Fruit fly (Drosophila melanogaster): ENCODE data around the gene CG43231.

CG43231 gene

DNA sequence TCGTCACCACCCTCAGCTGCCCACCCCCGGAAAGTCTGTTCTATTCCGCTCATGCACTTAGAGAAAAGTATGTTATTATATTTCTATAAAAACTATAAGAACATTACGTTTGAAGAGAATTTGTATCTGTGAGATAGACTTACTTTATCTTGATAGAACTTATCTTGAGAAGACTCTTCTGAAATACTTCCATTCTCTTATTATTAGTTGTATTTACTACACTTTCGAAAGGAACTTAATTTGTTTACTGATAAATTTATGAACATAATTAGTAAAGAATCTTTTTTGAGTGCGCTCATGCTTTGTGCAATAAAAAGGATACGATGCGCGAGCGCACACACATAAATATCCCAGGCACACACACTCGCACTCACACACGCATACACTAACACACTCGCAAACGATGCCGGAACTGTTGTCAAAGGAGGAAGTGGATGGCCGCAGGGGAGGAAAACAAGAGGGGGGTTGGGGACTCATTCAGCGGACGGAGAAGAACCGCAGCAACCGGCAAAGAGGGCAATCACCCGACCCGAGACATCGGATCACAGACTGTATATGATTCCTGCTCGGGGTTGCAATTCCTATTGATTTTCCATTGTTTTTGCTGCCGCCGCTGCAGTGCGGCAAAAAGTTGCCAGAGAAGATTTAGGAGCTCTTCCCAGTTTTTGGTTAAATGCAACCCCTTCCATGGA lies 42.8 kb downstream of the CG43231 start (continued):
- TF ChIP-seq CrebB (tag; optimal IDR thresholded peaks at IDR 0.05) (no peak), Hr39 (optimal IDR thresholded peaks at IDR 0.05) (no peak), CG11504 (tag; optimal IDR thresholded peaks at IDR 0.05) (peak; percentile 53), CG4617 (GFP tag; optimal IDR thresholded peaks at IDR 0.05; ENCODE audit: borderline replicate concordance) (no peak), pzg (GFP tag; optimal IDR thresholded peaks at IDR 0.05) (no peak), CG11085 (GFP tag; IDR thresholded peaks at IDR 0.05) (no peak), gro (GFP tag; optimal IDR thresholded peaks at IDR 0.05) (no peak), Myb (GFP tag; optimal IDR thresholded peaks at IDR 0.05) (no peak), psq (GFP tag; optimal IDR thresholded peaks at IDR 0.05) (no peak), gem (tag; optimal IDR thresholded peaks at IDR 0.05) (peak; percentile 75), Sry-δ (GFP tag; optimal IDR thresholded peaks at IDR 0.05) (no peak), CG6254 (GFP tag; optimal IDR thresholded peaks at IDR 0.05) (peak; percentile 9), CG5953 (GFP tag; IDR thresholded peaks at IDR 0.05) (no peak), Vsx1 (GFP tag; optimal IDR thresholded peaks at IDR 0.05) (no peak), Ravus (GFP tag; IDR thresholded peaks at IDR 0.05) (no peak), CG2116 (GFP tag; optimal IDR thresholded peaks at IDR 0.05) (no peak), pum (GFP tag; optimal IDR thresholded peaks at IDR 0.05) (no peak), Scr (GFP tag; IDR thresholded peaks at IDR 0.05; ENCODE audit: partially characterized antibody) (no peak), chm (GFP tag; IDR thresholded peaks at IDR 0.05) (peak; percentile 10; the same call in 1 of the 2 replicates), Gug (GFP tag; IDR thresholded peaks at IDR 0.05) (no peak), pan (optimal IDR thresholded peaks at IDR 0.05) (no peak), pan (GFP tag; optimal IDR thresholded peaks at IDR 0.05 in 1 of 2, IDR thresholded peaks at IDR 0.05 in 1 of 2) (no peak), Oaz (GFP tag; IDR thresholded peaks at IDR 0.05) (no peak), CG10959 (GFP tag; IDR thresholded peaks at IDR 0.05) (no peak), vnd (GFP tag; IDR thresholded peaks at IDR 0.05; ENCODE audit: partially characterized antibody) (no peak), CG10209 (GFP tag; optimal IDR thresholded peaks at IDR 0.05) (peak; percentile 10), Adf1 (GFP tag; IDR thresholded peaks at IDR 0.05) (no peak), sna (GFP tag; IDR thresholded peaks at IDR 0.05; ENCODE audit: partially characterized antibody) (no peak), CG30020 (tag; optimal IDR thresholded peaks at IDR 0.05) (peak; percentile 17), btn (GFP tag; optimal IDR thresholded peaks at IDR 0.05) (no peak), tna (GFP tag; IDR thresholded peaks at IDR 0.05; ENCODE audit: partially characterized antibody) (no peak), Pdp1 (GFP tag; optimal IDR thresholded peaks at IDR 0.05) (no peak), da (GFP tag; optimal IDR thresholded peaks at IDR 0.05) (no peak), CG18476 (GFP tag; optimal IDR thresholded peaks at IDR 0.05) (no peak), hth (optimal IDR thresholded peaks at IDR 0.05) (no peak), CG10462 (GFP tag; optimal IDR thresholded peaks at IDR 0.05) (no peak), odd (GFP tag; optimal IDR thresholded peaks at IDR 0.05) (no peak), ind (GFP tag; optimal IDR thresholded peaks at IDR 0.05) (no peak), CG6683 (GFP tag; optimal IDR thresholded peaks at IDR 0.05) (no peak), Antp (GFP tag; optimal IDR thresholded peaks at IDR 0.05) (no peak), onecut (GFP tag; IDR thresholded peaks at IDR 0.05) (peak; percentile 36; the same call in 1 of the 2 replicates), jumu (GFP tag; optimal IDR thresholded peaks at IDR 0.05) (no peak), CG9932 (GFP tag; IDR thresholded peaks at IDR 0.05) (no peak), jigr1 (GFP tag; IDR thresholded peaks at IDR 0.05) (no peak), phol (tag; optimal IDR thresholded peaks at IDR 0.05) (peak; percentile 56), Dip3 (GFP tag; optimal IDR thresholded peaks at IDR 0.05) (no peak), CG18262 (tag; optimal IDR thresholded peaks at IDR 0.05) (peak; percentile 73), CG9215 (GFP tag; IDR thresholded peaks at IDR 0.05) (no peak), Tbp (GFP tag; optimal IDR thresholded peaks at IDR 0.05) (no peak), MBD-R2 (GFP tag; IDR thresholded peaks at IDR 0.05) (no peak), BtbVII (GFP tag; optimal IDR thresholded peaks at IDR 0.05) (no peak), slou (GFP tag; optimal IDR thresholded peaks at IDR 0.05) (no peak)
